Worm (Caenorhabditis elegans): ENCODE data around the gene swip-10.

ce11 chrX:2090493-2090892 lies 27.6 kb downstream of the swip-10 start:
- TF ChIP-seq aly-1 (tag; optimal IDR thresholded peaks at IDR 0.05) (no peak), ama-1 (optimal IDR thresholded peaks at IDR 0.05) (no peak), tbx-37 (GFP tag; conservative IDR thresholded peaks at IDR 0.05) (no peak), tra-4 (tag; optimal IDR thresholded peaks at IDR 0.05) (no peak), pes-1 (GFP tag; IDR thresholded peaks at IDR 0.05) (no peak), sea-1 (GFP tag; conservative IDR thresholded peaks at IDR 0.05) (no peak), hnd-1 (tag; optimal IDR thresholded peaks at IDR 0.05) (no peak), flt-1 (GFP tag; IDR thresholded peaks at IDR 0.05) (no peak), B0310.2 (tag; optimal IDR thresholded peaks at IDR 0.05) (no peak), ceh-36 (tag; optimal IDR thresholded peaks at IDR 0.05) (no peak), F13C5.2 (tag; optimal IDR thresholded peaks at IDR 0.05) (no peak)
